Fruit fly (Drosophila melanogaster) whole organism, embryonic: ENCODE data around the gene CG14142.

ENCODE experiments used
- Adf1 ChIP-seq: fragments of 200-800 bp; sonication (Bioruptor generic); IDR thresholded peaks from 2 replicates; pipeline ENCODE4 v1.3.6; 2022; ENCODE audit warnings: missing biosample characterization, missing genetic modification characterization
- Atf6 ChIP-seq: fragments of 200-800 bp; sonication (Bioruptor generic); IDR thresholded peaks from 2 replicates; pipeline ENCODE4 v1.3.6; 2022; ENCODE audit warnings: missing biosample characterization, missing genetic modification characterization
- B-H2 ChIP-seq: fragments of 200-800 bp; sonication (Bioruptor generic); optimal IDR thresholded peaks from 2 replicates; lab custom pipeline; 2018; ENCODE audit warnings: missing biosample characterization, mild to moderate bottlenecking, missing genetic modification characterization
- CG10462 ChIP-seq: fragments of 200-800 bp; sonication (Bioruptor generic); optimal IDR thresholded peaks from 2 replicates; lab custom pipeline; 2016; ENCODE audit warnings: missing biosample characterization, missing genetic modification characterization
- CG11695 ChIP-seq: fragments of 200-800 bp; sonication (Bioruptor generic); IDR thresholded peaks from 3 replicates; pipeline ENCODE4 v1.3.6; 2022; ENCODE audit warnings: missing biosample characterization, missing genetic modification characterization
- CG11696 ChIP-seq: fragments of 200-800 bp; sonication (Bioruptor generic); IDR thresholded peaks from 2 replicates; pipeline ENCODE4 v1.3.6; 2022; ENCODE audit warnings: missing biosample characterization, missing genetic modification characterization
- CG12104 ChIP-seq: fragments of 200-800 bp; sonication (Bioruptor generic); optimal IDR thresholded peaks from 3 replicates; lab custom pipeline; 2016; ENCODE audit warnings: missing biosample characterization, missing genetic modification characterization
- CG12219 ChIP-seq: fragments of 200-800 bp; sonication (Bioruptor generic); optimal IDR thresholded peaks from 3 replicates; lab custom pipeline; 2018; ENCODE audit warnings: missing biosample characterization, mild to moderate bottlenecking, missing genetic modification characterization
- CG12659 ChIP-seq: fragments of 200-800 bp; sonication (Bioruptor generic); optimal IDR thresholded peaks from 3 replicates; lab custom pipeline; 2017; ENCODE audit warnings: mild to moderate bottlenecking, missing biosample characterization, missing genetic modification reagents, missing genetic modification characterization
- CG13287 ChIP-seq: fragments of 200-800 bp; sonication (Bioruptor generic); IDR thresholded peaks from 2 replicates; pipeline ENCODE4 v1.3.6; 2022; ENCODE audit warnings: missing biosample characterization, missing genetic modification characterization; ENCODE audit not compliant: partially characterized antibody
- CG15073 ChIP-seq: fragments of 200-800 bp; sonication (Bioruptor generic); optimal IDR thresholded peaks from 2 replicates; lab custom pipeline; 2016; ENCODE audit warnings: missing biosample characterization, missing genetic modification characterization
- CG17359 ChIP-seq: fragments of 200-800 bp; sonication (Bioruptor generic); optimal IDR thresholded peaks from 3 replicates; lab custom pipeline; 2018; ENCODE audit warnings: missing biosample characterization, mild to moderate bottlenecking, missing genetic modification characterization, moderate library complexity
- CG2120 ChIP-seq: fragments of 200-800 bp; sonication (Bioruptor generic); optimal IDR thresholded peaks from 3 replicates; lab custom pipeline; 2016; ENCODE audit warnings: missing biosample characterization, missing genetic modification characterization
- CG30431 ChIP-seq: fragments of 200-800 bp; sonication (Bioruptor generic); optimal IDR thresholded peaks from 2 replicates; lab custom pipeline; 2017; ENCODE audit warnings: missing biosample characterization, missing genetic modification characterization
- CG3065 ChIP-seq: fragments of 200-800 bp; sonication (Bioruptor generic); optimal IDR thresholded peaks from 2 replicates; lab custom pipeline; 2016; ENCODE audit warnings: missing biosample characterization, missing genetic modification characterization
- CG32532 ChIP-seq: fragments of 200-800 bp; sonication (Bioruptor generic); IDR thresholded peaks from 2 replicates; pipeline ENCODE4 v1.3.6; 2022; ENCODE audit warnings: missing biosample characterization, missing genetic modification characterization
- CG32767 ChIP-seq: fragments of 200-800 bp; sonication (Bioruptor generic); IDR thresholded peaks from 2 replicates; pipeline ENCODE4 v1.3.6; 2022; ENCODE audit warnings: missing biosample characterization, missing genetic modification characterization
- CG33213 ChIP-seq: fragments of 200-800 bp; sonication (Bioruptor generic); optimal IDR thresholded peaks from 3 replicates; lab custom pipeline; 2016; ENCODE audit warnings: missing biosample characterization, missing genetic modification characterization
- CG34224 ChIP-seq: fragments of 200-800 bp; sonication (Bioruptor generic); IDR thresholded peaks from 3 replicates; pipeline ENCODE4 v1.3.6; 2022; ENCODE audit warnings: missing biosample characterization, missing genetic modification characterization; ENCODE audit not compliant: partially characterized antibody
- CG4617 ChIP-seq: fragments of 200-800 bp; sonication (Bioruptor generic); optimal IDR thresholded peaks from 3 replicates; lab custom pipeline; 2016; ENCODE audit warnings: missing biosample characterization, missing genetic modification characterization, borderline replicate concordance
- CG5180 ChIP-seq: fragments of 200-800 bp; sonication (Bioruptor generic); optimal IDR thresholded peaks from 3 replicates; lab custom pipeline; 2017; ENCODE audit warnings: missing biosample characterization, missing genetic modification characterization, mild to moderate bottlenecking, moderate library complexity, missing genetic modification reagents
- CG6272 ChIP-seq: fragments of 200-800 bp; sonication (Bioruptor generic); IDR thresholded peaks from 2 replicates; pipeline ENCODE4 v1.3.6; 2022; ENCODE audit warnings: missing biosample characterization, missing genetic modification characterization
- CG7786 ChIP-seq: fragments of 200-800 bp; sonication (Bioruptor generic); optimal IDR thresholded peaks from 2 replicates; lab custom pipeline; 2016; ENCODE audit warnings: missing biosample characterization, missing genetic modification characterization
- CG8281 ChIP-seq: fragments of 200-800 bp; sonication (Bioruptor generic); optimal IDR thresholded peaks from 2 replicates; lab custom pipeline; 2018; ENCODE audit warnings: missing biosample characterization, mild to moderate bottlenecking, missing genetic modification characterization, moderate library complexity
- CG8359 ChIP-seq: fragments of 200-800 bp; sonication (Bioruptor generic); optimal IDR thresholded peaks from 2 replicates; lab custom pipeline; 2017; ENCODE audit warnings: missing biosample characterization, mild to moderate bottlenecking, missing genetic modification characterization, borderline replicate concordance
- CG8924 ChIP-seq: fragments of 200-800 bp; optimal IDR thresholded peaks from 3 replicates; lab custom pipeline; 2019; ENCODE audit warnings: missing biosample characterization, mild to moderate bottlenecking, missing genetic modification characterization, moderate library complexity
- CrebB ChIP-seq: fragments of 200-800 bp; sonication (Bioruptor generic); optimal IDR thresholded peaks from 3 replicates; lab custom pipeline; 2018; ENCODE audit warnings: missing biosample characterization, mild to moderate bottlenecking, missing genetic modification characterization
- Deaf1 ChIP-seq: fragments of 200-800 bp; optimal IDR thresholded peaks from 3 replicates; lab custom pipeline; 2019; ENCODE audit warnings: missing biosample characterization, mild to moderate bottlenecking, missing genetic modification characterization, moderate library complexity
- E2f2 ChIP-seq: fragments of 200-800 bp; sonication (Bioruptor generic); IDR thresholded peaks from 2 replicates; pipeline ENCODE4 v1.3.6; 2022; ENCODE audit warnings: missing biosample characterization, missing genetic modification characterization
- Hr78 ChIP-seq, 2 experiments: fragments of 200-800 bp in 1 of 2; fragments of >200 bp in 1 of 2; sonication (Bioruptor generic) in 1 of 2; optimal IDR thresholded peaks; 2 replicates each; lab custom pipeline; 2017 to 2019; ENCODE audit warnings: missing biosample characterization in 2 of 2, missing genetic modification characterization in 2 of 2, mild to moderate bottlenecking in 1 of 2, moderate library complexity in 1 of 2
- Jarid2 ChIP-seq: fragments of 200-800 bp; sonication (Bioruptor generic); optimal IDR thresholded peaks from 3 replicates; lab custom pipeline; 2017; ENCODE audit warnings: mild to moderate bottlenecking, missing biosample characterization, missing genetic modification reagents, missing genetic modification characterization
- Pdp1 ChIP-seq, 2 experiments: fragments of 200-800 bp; sonication (Bioruptor generic); optimal IDR thresholded peaks; 3 replicates each; lab custom pipeline; 2016; ENCODE audit warnings: missing biosample characterization in 2 of 2, missing genetic modification characterization in 2 of 2, mild to moderate bottlenecking in 1 of 2, moderate library complexity in 1 of 2
- Sox100B ChIP-seq: fragments of 200-800 bp; sonication (Bioruptor generic); optimal IDR thresholded peaks from 3 replicates; lab custom pipeline; 2018; ENCODE audit warnings: missing biosample characterization, mild to moderate bottlenecking, missing genetic modification characterization
- TFAM ChIP-seq: fragments of 200-800 bp; sonication (Bioruptor generic); optimal IDR thresholded peaks from 2 replicates; lab custom pipeline; 2017; ENCODE audit warnings: missing biosample characterization, missing genetic modification characterization, inconsistent platforms
- ap ChIP-seq: fragments of 200-800 bp; sonication (Bioruptor generic); IDR thresholded peaks from 2 replicates; pipeline ENCODE4 v1.3.6; 2022; ENCODE audit warnings: missing biosample characterization, missing genetic modification characterization
- ara ChIP-seq: fragments of 200-800 bp; sonication (Bioruptor generic); IDR thresholded peaks from 2 replicates; pipeline ENCODE4 v1.3.6; 2022; ENCODE audit warnings: missing biosample characterization, missing genetic modification characterization
- ato ChIP-seq: fragments of 200-800 bp; sonication (Bioruptor generic); IDR thresholded peaks from 2 replicates; pipeline ENCODE4 v1.3.6; 2022; ENCODE audit warnings: missing biosample characterization, missing genetic modification characterization; ENCODE audit not compliant: partially characterized antibody
- chm ChIP-seq: fragments of 200-800 bp; sonication (Bioruptor generic); IDR thresholded peaks from 2 replicates; pipeline ENCODE4 v1.3.6; 2022; ENCODE audit warnings: missing biosample characterization, missing genetic modification characterization
- cwo ChIP-seq: fragments of 200-800 bp; sonication (Bioruptor generic); optimal IDR thresholded peaks from 3 replicates; lab custom pipeline; 2017; ENCODE audit warnings: missing biosample characterization, missing genetic modification characterization, mild to moderate bottlenecking, moderate library complexity, missing genetic modification reagents
- danr ChIP-seq: fragments of 200-800 bp; sonication (Bioruptor generic); IDR thresholded peaks from 2 replicates; pipeline ENCODE4 v1.3.6; 2022; ENCODE audit warnings: missing biosample characterization, missing genetic modification characterization
- dimm ChIP-seq: fragments of 200-800 bp; sonication (Bioruptor generic); IDR thresholded peaks from 2 replicates; pipeline ENCODE4 v1.3.6; 2022; ENCODE audit warnings: missing biosample characterization, missing genetic modification characterization
- gro ChIP-seq: fragments of 200-800 bp; sonication (Bioruptor generic); optimal IDR thresholded peaks from 2 replicates; lab custom pipeline; 2016; ENCODE audit warnings: missing biosample characterization, missing genetic modification characterization
- jumu ChIP-seq: fragments of 200-800 bp; sonication (Bioruptor generic); optimal IDR thresholded peaks from 3 replicates; lab custom pipeline; 2016; ENCODE audit warnings: missing biosample characterization, missing genetic modification characterization
- ken ChIP-seq: fragments of 200-800 bp; sonication (Bioruptor generic); IDR thresholded peaks from 3 replicates; pipeline ENCODE4 v1.3.6; 2022; ENCODE audit warnings: missing biosample characterization, missing genetic modification characterization
- nom ChIP-seq: fragments of 200-800 bp; sonication (Bioruptor generic); optimal IDR thresholded peaks from 2 replicates; lab custom pipeline; 2017; ENCODE audit warnings: missing biosample characterization, missing genetic modification characterization, mild to moderate bottlenecking, moderate library complexity, missing genetic modification reagents
- peb ChIP-seq: fragments of 200-800 bp; sonication (Bioruptor generic); IDR thresholded peaks from 2 replicates; pipeline ENCODE4 v1.3.6; 2022; ENCODE audit warnings: missing biosample characterization, missing genetic modification characterization
- pnt ChIP-seq: fragments of 200-800 bp; sonication (Bioruptor generic); optimal IDR thresholded peaks from 3 replicates; lab custom pipeline; 2016; ENCODE audit warnings: missing biosample characterization, missing genetic modification characterization
- slou ChIP-seq: fragments of 200-800 bp; sonication (Bioruptor generic); optimal IDR thresholded peaks from 3 replicates; lab custom pipeline; 2016; ENCODE audit warnings: missing biosample characterization, missing genetic modification characterization
- z ChIP-seq: fragments of 200-800 bp; sonication (Bioruptor generic); IDR thresholded peaks from 3 replicates; pipeline ENCODE4 v1.3.6; 2022; ENCODE audit warnings: missing biosample characterization, missing genetic modification characterization

Gene CG14142

dm6 chr3L:11205608-11206336 is 32.5 kb downstream of the CG14142 start, which contains the start of gene Plod (continued):
- TF ChIP-seq Atf6 (GFP tag; lab: Robert Waterston, UW) (peak; percentile 58), Sox100B (GFP tag; lab: Kevin White, UChicago) (no peak), CG12104 (GFP tag; lab: Kevin White, UChicago) (no peak), Jarid2 (GFP tag; lab: Kevin White, UChicago) (peak; percentile 88), CG12219 (no peak), CG8924 (tag; lab: Kevin White, UChicago) (peak; percentile 40), B-H2 (GFP tag; lab: Kevin White, UChicago) (peak; percentile 38), CG30431 (GFP tag; lab: Kevin White, UChicago) (no peak), TFAM (GFP tag; lab: Kevin White, UChicago) (no peak), CG15073 (GFP tag; lab: Kevin White, UChicago) (no peak), ato (GFP tag; lab: Robert Waterston, UW) (peak; percentile 55; the same call in 1 of the 2 replicates), chm (GFP tag; lab: Robert Waterston, UW) (peak; percentile 75), Adf1 (GFP tag; lab: Robert Waterston, UW) (no peak; the same call in 1 of the 2 replicates), CrebB (peak; percentile 28), cwo (GFP tag; lab: Kevin White, UChicago) (no peak), CG33213 (GFP tag; lab: Kevin White, UChicago) (peak; percentile 61), peb (GFP tag; lab: Robert Waterston, UW) (no peak), danr (GFP tag; lab: Robert Waterston, UW) (no peak), CG8281 (no peak), dimm (GFP tag; lab: Robert Waterston, UW) (no peak), Hr78 (GFP tag; optimal IDR thresholded peaks at IDR 0.05; lab: Kevin White, UChicago) (no peak), CG11695 (no peak), CG3065 (GFP tag; lab: Kevin White, UChicago) (no peak), CG32767 (GFP tag; lab: Robert Waterston, UW) (0 out of 2 replicates have a peak, but pooled peaks have one; percentile 25), pnt (GFP tag; lab: Kevin White, UChicago) (no peak), CG17359 (peak; percentile 53), jumu (GFP tag; lab: Kevin White, UChicago) (no peak), ara (GFP tag; lab: Robert Waterston, UW) (no peak), CG13287 (GFP tag; lab: Robert Waterston, UW) (no peak; the same call in none of the 2 replicates), ken (no peak), CG12659 (GFP tag; lab: Kevin White, UChicago) (peak; percentile 75), CG5180 (GFP tag; lab: Kevin White, UChicago) (peak; percentile 41), CG34224 (GFP tag; lab: Robert Waterston, UW) (0 out of 3 replicates have a peak, but pooled peaks have one; percentile 14), CG32532 (GFP tag; lab: Robert Waterston, UW) (peak; percentile 68; the same call in 1 of the 2 replicates), CG10462 (GFP tag; lab: Kevin White, UChicago) (no peak), CG2120 (peak; percentile 66), CG6272 (GFP tag; lab: Robert Waterston, UW) (no peak; the same call in 1 of the 2 replicates), CG4617 (GFP tag; lab: Kevin White, UChicago) (peak; percentile 16), CG11696 (GFP tag; lab: Robert Waterston, UW) (no peak), Pdp1 (GFP tag; optimal IDR thresholded peaks at IDR 0.05; lab: Kevin White, UChicago) (peak in 1 of 2 experiments; percentile 61), slou (GFP tag; lab: Kevin White, UChicago) (no peak), CG7786 (GFP tag; lab: Kevin White, UChicago) (no peak), gro (peak; percentile 26), E2f2 (GFP tag; lab: Robert Waterston, UW) (0 out of 2 replicates have a peak, but pooled peaks have one; percentile 39), CG8359 (GFP tag; lab: Kevin White, UChicago) (no peak), Deaf1 (peak; percentile 67), ap (GFP tag; lab: Robert Waterston, UW) (no peak), z (no peak), nom (peak; percentile 41)
